Fruit fly (Drosophila melanogaster) whole organism, adult: ENCODE data around the gene CG17470.

Experiments used
- CG14711 ChIP-seq: fragments of 200-800 bp; sonication (Bioruptor generic); optimal IDR thresholded peaks from 2 replicates; lab custom pipeline; 2018; ENCODE audit warnings: missing biosample characterization, mild to moderate bottlenecking, missing genetic modification characterization, moderate library complexity
- CG5204 ChIP-seq: fragments of 200-800 bp; sonication (Bioruptor generic); optimal IDR thresholded peaks from 2 replicates; lab custom pipeline; 2016; ENCODE audit warnings: missing biosample characterization, missing genetic modification characterization
- CG7045 ChIP-seq: fragments of 200-800 bp; sonication (Bioruptor generic); optimal IDR thresholded peaks from 2 replicates; lab custom pipeline; 2017; ENCODE audit warnings: missing biosample characterization, mild to moderate bottlenecking, missing genetic modification characterization
- CG7101 ChIP-seq: fragments of 200-800 bp; sonication (Bioruptor generic); optimal IDR thresholded peaks from 2 replicates; lab custom pipeline; 2018; ENCODE audit warnings: missing biosample characterization, mild to moderate bottlenecking, missing genetic modification characterization, moderate library complexity
- Mnt ChIP-seq: fragments of 200-800 bp; sonication (Bioruptor generic); optimal IDR thresholded peaks from 2 replicates; lab custom pipeline; 2016; ENCODE audit warnings: missing biosample characterization, mild to moderate bottlenecking, missing genetic modification characterization
- cic ChIP-seq: fragments of 200-800 bp; sonication (Bioruptor generic); optimal IDR thresholded peaks from 2 replicates; lab custom pipeline; 2017; ENCODE audit warnings: missing biosample characterization, mild to moderate bottlenecking, missing genetic modification characterization, moderate library complexity
- pad ChIP-seq: fragments of 200-800 bp; sonication (Bioruptor generic); optimal IDR thresholded peaks from 3 replicates; lab custom pipeline; 2017; ENCODE audit warnings: missing biosample characterization, missing genetic modification characterization, mild to moderate bottlenecking, moderate library complexity, missing genetic modification reagents

DNA sequence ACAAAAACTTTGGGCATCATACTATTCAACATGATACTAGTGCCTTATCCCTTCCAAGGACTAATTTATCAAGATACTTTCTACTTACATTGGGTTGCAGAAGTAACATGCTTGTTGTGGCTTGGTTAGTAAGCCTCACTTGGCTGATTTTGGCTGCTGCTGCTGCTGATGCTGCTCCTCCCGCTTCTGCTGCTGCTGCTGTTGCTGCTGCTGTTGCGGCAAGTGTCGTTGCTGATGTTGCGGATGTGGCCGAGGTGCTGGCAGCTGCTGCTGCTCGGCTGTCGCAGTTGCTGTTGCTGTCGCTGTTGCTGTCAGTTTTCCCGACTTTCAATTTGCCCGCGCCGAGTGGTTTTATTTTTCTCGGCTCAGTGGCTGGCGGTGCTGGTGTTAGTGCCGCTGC, 47.0 kb upstream of the CG17470 start:
- TF ChIP-seq CG14711 (no peak), Mnt (GFP tag; lab: Kevin White, UChicago) (no peak), cic (GFP tag; lab: Kevin White, UChicago) (no peak), CG5204 (GFP tag; lab: Kevin White, UChicago) (no peak), CG7101 (tag; lab: Kevin White, UChicago) (no peak), CG7045 (no peak), pad (GFP tag; lab: Kevin White, UChicago) (no peak)
